Comparison of ENCODE assay signal across 2 fruit fly cellular contexts in genomic region chr3L:12482917-12483316, dm6.
TF ChIP-seq lines count a peak whose summit lies in the region.

No protein-coding gene starts in this region.

TF ChIP-seq in whole organism, embryonic, 481 proteins besides CTCF, POLR2A, EP300 and RAD21 (continued from another document and continues in another):
- TF ChIP-seq D (optimal IDR thresholded peaks at IDR 0.05; lab: Kevin White, UChicago) (no peak), D (GFP tag; optimal IDR thresholded peaks at IDR 0.05; lab: Kevin White, UChicago) (peak; percentile 84), Hey (tag; optimal IDR thresholded peaks at IDR 0.05; lab: Kevin White, UChicago) (no peak), Atf-2 (GFP tag; optimal IDR thresholded peaks at IDR 0.05; lab: Kevin White, UChicago) (peak; percentile 51), CG12219 (GFP tag; optimal IDR thresholded peaks at IDR 0.05; lab: Kevin White, UChicago) (peak; percentile 52), lmd (GFP tag; IDR thresholded peaks at IDR 0.05; lab: Robert Waterston, UW) (peak; percentile 70), gt (GFP tag; IDR thresholded peaks at IDR 0.05; lab: Robert Waterston, UW) (no peak), ewg (GFP tag; optimal IDR thresholded peaks at IDR 0.05; lab: Kevin White, UChicago) (peak; percentile 64), Hmr (GFP tag; optimal IDR thresholded peaks at IDR 0.05; lab: Kevin White, UChicago) (peak; percentile 60), Scr (GFP tag; IDR thresholded peaks at IDR 0.05; lab: Robert Waterston, UW; ENCODE audit: partially characterized antibody) (no peak), dmrt11E (tag; optimal IDR thresholded peaks at IDR 0.05; lab: Kevin White, UChicago) (peak; percentile 54), Hr78 (GFP tag; optimal IDR thresholded peaks at IDR 0.05; lab: Kevin White, UChicago) (peak in 1 of 2 experiments; percentile 15), Ada2b (GFP tag; IDR thresholded peaks at IDR 0.05; lab: Robert Waterston, UW) (peak; percentile 68), z (GFP tag; IDR thresholded peaks at IDR 0.05; lab: Robert Waterston, UW) (no peak), lola (GFP tag; optimal IDR thresholded peaks at IDR 0.05; lab: Kevin White, UChicago) (peak in 1 of 3 experiments; percentile 54), cwo (GFP tag; optimal IDR thresholded peaks at IDR 0.05; lab: Kevin White, UChicago) (peak; percentile 56), CG10431 (GFP tag; optimal IDR thresholded peaks at IDR 0.05; lab: Kevin White, UChicago) (no peak), Gug (GFP tag; IDR thresholded peaks at IDR 0.05; lab: Robert Waterston, UW) (no peak; the same call in 2 of the 4 replicates), CG8924 (tag; optimal IDR thresholded peaks at IDR 0.05; lab: Kevin White, UChicago) (peak; percentile 77), hb (GFP tag; IDR thresholded peaks at IDR 0.05; lab: Robert Waterston, UW; ENCODE audit: partially characterized antibody) (no peak), CG7372 (GFP tag; IDR thresholded peaks at IDR 0.05; lab: Robert Waterston, UW) (peak; percentile 41), CG13123 (GFP tag; optimal IDR thresholded peaks at IDR 0.05; lab: Kevin White, UChicago) (peak; percentile 30), CG11695 (GFP tag; IDR thresholded peaks at IDR 0.05; lab: Robert Waterston, UW) (peak; percentile 81), NFAT (GFP tag; IDR thresholded peaks at IDR 0.05; lab: Robert Waterston, UW) (0 out of 2 replicates have a peak, but pooled peaks have one; percentile 2), CG2678 (tag; optimal IDR thresholded peaks at IDR 0.05; lab: Kevin White, UChicago) (peak; percentile 88), CG33213 (GFP tag; optimal IDR thresholded peaks at IDR 0.05; lab: Kevin White, UChicago) (peak; percentile 39), phol (tag; optimal IDR thresholded peaks at IDR 0.05; lab: Kevin White, UChicago) (peak; percentile 86), slp2 (GFP tag; optimal IDR thresholded peaks at IDR 0.05; lab: Kevin White, UChicago) (peak; percentile 27), Adf1 (GFP tag; IDR thresholded peaks at IDR 0.05; lab: Robert Waterston, UW) (no peak), gfzf (GFP tag; optimal IDR thresholded peaks at IDR 0.05; lab: Kevin White, UChicago) (no peak), CG10959 (GFP tag; IDR thresholded peaks at IDR 0.05; lab: Robert Waterston, UW) (no peak), luna (GFP tag; optimal IDR thresholded peaks at IDR 0.05; lab: Kevin White, UChicago) (no peak), chm (GFP tag; IDR thresholded peaks at IDR 0.05; lab: Robert Waterston, UW) (no peak), CG1792 (GFP tag; optimal IDR thresholded peaks at IDR 0.05; lab: Kevin White, UChicago) (peak; percentile 44), Six4 (GFP tag; optimal IDR thresholded peaks at IDR 0.05; lab: Kevin White, UChicago) (peak; percentile 60), crol (GFP tag; IDR thresholded peaks at IDR 0.05; lab: Robert Waterston, UW) (no peak), Vsx1 (GFP tag; optimal IDR thresholded peaks at IDR 0.05; lab: Kevin White, UChicago) (peak; percentile 62), exex (tag; optimal IDR thresholded peaks at IDR 0.05; lab: Kevin White, UChicago) (peak; percentile 32), da (GFP tag; optimal IDR thresholded peaks at IDR 0.05; lab: Kevin White, UChicago) (peak; percentile 15), PHDP (tag; optimal IDR thresholded peaks at IDR 0.05; lab: Kevin White, UChicago) (peak; percentile 78), Lim3 (GFP tag; IDR thresholded peaks at IDR 0.05; lab: Robert Waterston, UW) (0 out of 2 replicates have a peak, but pooled peaks have one; percentile 14), CG1832 (GFP tag; optimal IDR thresholded peaks at IDR 0.05; lab: Kevin White, UChicago) (no peak), CG10366 (GFP tag; IDR thresholded peaks at IDR 0.05; lab: Robert Waterston, UW) (peak; percentile 57), pita (GFP tag; optimal IDR thresholded peaks at IDR 0.05; lab: Kevin White, UChicago) (no peak), ap (GFP tag; IDR thresholded peaks at IDR 0.05; lab: Robert Waterston, UW) (no peak), CG11247 (GFP tag; IDR thresholded peaks at IDR 0.05; lab: Robert Waterston, UW) (peak; percentile 47; the same call in 1 of the 2 replicates), tgo (GFP tag; IDR thresholded peaks at IDR 0.05; lab: Robert Waterston, UW) (peak; percentile 80), Dad (GFP tag; optimal IDR thresholded peaks at IDR 0.05; lab: Kevin White, UChicago) (peak; percentile 50), ken (GFP tag; IDR thresholded peaks at IDR 0.05; lab: Robert Waterston, UW) (peak; percentile 27; the same call in 1 of the 3 replicates), maf-S (GFP tag; optimal IDR thresholded peaks at IDR 0.05; lab: Kevin White, UChicago) (peak; percentile 20), cato (GFP tag; optimal IDR thresholded peaks at IDR 0.05; lab: Kevin White, UChicago; ENCODE audit: borderline replicate concordance) (peak; percentile 47), fd96Cb (tag; optimal IDR thresholded peaks at IDR 0.05; lab: Kevin White, UChicago) (peak; percentile 84), gsb-n (tag; optimal IDR thresholded peaks at IDR 0.05; lab: Kevin White, UChicago) (peak; percentile 59), gcm2 (GFP tag; optimal IDR thresholded peaks at IDR 0.05; lab: Kevin White, UChicago) (peak; percentile 48), CG7786 (GFP tag; optimal IDR thresholded peaks at IDR 0.05; lab: Kevin White, UChicago) (peak; percentile 1), NC2β (GFP tag; optimal IDR thresholded peaks at IDR 0.05; lab: Kevin White, UChicago) (peak; percentile 55), Camta (GFP tag; optimal IDR thresholded peaks at IDR 0.05; lab: Kevin White, UChicago) (peak; percentile 68), HLHmδ (GFP tag; optimal IDR thresholded peaks at IDR 0.05; lab: Kevin White, UChicago) (no peak), CG10274 (GFP tag; optimal IDR thresholded peaks at IDR 0.05; lab: Kevin White, UChicago) (peak; percentile 28), repo (GFP tag; optimal IDR thresholded peaks at IDR 0.05; lab: Kevin White, UChicago) (peak; percentile 17), Sox100B (GFP tag; optimal IDR thresholded peaks at IDR 0.05; lab: Kevin White, UChicago) (peak; percentile 86), wdn (GFP tag; IDR thresholded peaks at IDR 0.05; lab: Robert Waterston, UW) (peak; percentile 22; the same call in 1 of the 2 replicates), CG2116 (GFP tag; optimal IDR thresholded peaks at IDR 0.05; lab: Kevin White, UChicago) (peak; percentile 30), p53 (GFP tag; optimal IDR thresholded peaks at IDR 0.05; lab: Kevin White, UChicago) (no peak), nmo (GFP tag; optimal IDR thresholded peaks at IDR 0.05; lab: Kevin White, UChicago) (peak; percentile 88)

TF ChIP-seq in whole organism, prepupa, 60 proteins besides CTCF, POLR2A, EP300 and RAD21 (continued from another document):
- TF ChIP-seq net (GFP tag; optimal IDR thresholded peaks at IDR 0.05; lab: Kevin White, UChicago) (peak; percentile 85), svp (GFP tag; lab: Kevin White, UChicago) (no peak), Hr39 (GFP tag; optimal IDR thresholded peaks at IDR 0.05; lab: Kevin White, UChicago) (peak; percentile 44), Eip78C (GFP tag; lab: Kevin White, UChicago) (peak; percentile 93), lz (GFP tag; optimal IDR thresholded peaks at IDR 0.05; lab: Kevin White, UChicago) (peak; percentile 47), Sox15 (GFP tag; optimal IDR thresholded peaks at IDR 0.05; lab: Kevin White, UChicago) (peak; percentile 5), CG8319 (GFP tag; optimal IDR thresholded peaks at IDR 0.05; lab: Kevin White, UChicago) (peak; percentile 42), CG16779 (tag; optimal IDR thresholded peaks at IDR 0.05; lab: Kevin White, UChicago) (peak; percentile 28), CG11762 (GFP tag; optimal IDR thresholded peaks at IDR 0.05; lab: Kevin White, UChicago; ENCODE audit: insufficient read depth) (peak; percentile 60), CG6163 (GFP tag; IDR thresholded peaks at IDR 0.05; lab: Robert Waterston, UW) (peak; percentile 81), topi (GFP tag; optimal IDR thresholded peaks at IDR 0.05; lab: Kevin White, UChicago) (peak; percentile 51), CG6792 (GFP tag; optimal IDR thresholded peaks at IDR 0.05; lab: Kevin White, UChicago) (peak; percentile 46), Eip75B (GFP tag; optimal IDR thresholded peaks at IDR 0.05; lab: Kevin White, UChicago) (peak; percentile 57), Blimp-1 (GFP tag; optimal IDR thresholded peaks at IDR 0.05; lab: Kevin White, UChicago) (no peak), Eip93F (GFP tag; optimal IDR thresholded peaks at IDR 0.05; lab: Kevin White, UChicago) (no peak), CG10631 (GFP tag; optimal IDR thresholded peaks at IDR 0.05; lab: Kevin White, UChicago) (peak; percentile 74), CG11294 (GFP tag; IDR thresholded peaks at IDR 0.05; lab: Robert Waterston, UW) (peak; percentile 73), OdsH (GFP tag; optimal IDR thresholded peaks at IDR 0.05; lab: Kevin White, UChicago) (peak; percentile 83), CG4318 (GFP tag; optimal IDR thresholded peaks at IDR 0.05; lab: Kevin White, UChicago) (peak; percentile 84), CG7368 (GFP tag; optimal IDR thresholded peaks at IDR 0.05; lab: Kevin White, UChicago) (peak; percentile 9), salr (GFP tag; optimal IDR thresholded peaks at IDR 0.05; lab: Kevin White, UChicago) (peak in 1 of 2 experiments; percentile 85), dac (GFP tag; optimal IDR thresholded peaks at IDR 0.05; lab: Kevin White, UChicago) (peak; percentile 76), CG3032 (tag; optimal IDR thresholded peaks at IDR 0.05; lab: Kevin White, UChicago) (peak; percentile 67), CG3919 (GFP tag; optimal IDR thresholded peaks at IDR 0.05; lab: Kevin White, UChicago) (peak; percentile 69), ss (GFP tag; optimal IDR thresholded peaks at IDR 0.05; lab: Kevin White, UChicago) (peak in 1 of 2 experiments; percentile 9), CG31627 (GFP tag; optimal IDR thresholded peaks at IDR 0.05; lab: Kevin White, UChicago) (peak; percentile 29), esn (GFP tag; optimal IDR thresholded peaks at IDR 0.05; lab: Kevin White, UChicago) (peak; percentile 54), Sox14 (GFP tag; optimal IDR thresholded peaks at IDR 0.05; lab: Kevin White, UChicago) (peak; percentile 75), acj6 (GFP tag; optimal IDR thresholded peaks at IDR 0.05; lab: Kevin White, UChicago) (peak; percentile 79), Hr4 (GFP tag; optimal IDR thresholded peaks at IDR 0.05; lab: Kevin White, UChicago) (peak; percentile 93), CG10669 (GFP tag; optimal IDR thresholded peaks at IDR 0.05; lab: Kevin White, UChicago) (peak; percentile 18), cyc (GFP tag; optimal IDR thresholded peaks at IDR 0.05; lab: Kevin White, UChicago) (peak; percentile 30), achi (GFP tag; optimal IDR thresholded peaks at IDR 0.05; lab: Kevin White, UChicago) (peak; percentile 77), dsx (GFP tag; optimal IDR thresholded peaks at IDR 0.05; lab: Kevin White, UChicago; ENCODE audit: poor library complexity, severe bottlenecking) (peak; percentile 49), spab (GFP tag; optimal IDR thresholded peaks at IDR 0.05; lab: Kevin White, UChicago) (peak; percentile 40), CG8119 (GFP tag; IDR thresholded peaks at IDR 0.05; lab: Robert Waterston, UW) (peak; percentile 91), fd85E (GFP tag; optimal IDR thresholded peaks at IDR 0.05; lab: Kevin White, UChicago) (no peak)
